Worm (Caenorhabditis elegans) whole organism, L2 larva: ENCODE results near the gene ZC204.13.

Experiments
- F13H6.1 ChIP-seq: sonication (generic microtip); optimal IDR thresholded peaks from 2 replicates; lab custom pipeline; 2016; ENCODE audit warnings: missing genetic modification characterization, missing compliant biosample characterization
- R02D3.7 ChIP-seq: fragments of 150-350 bp; optimal IDR thresholded peaks from 2 replicates; lab custom pipeline; 2014; ENCODE audit warnings: missing biosample characterization, missing genetic modification characterization
- Y55F3AM.14 ChIP-seq: fragments of 200-800 bp; sonication (Bioruptor generic); optimal IDR thresholded peaks from 2 replicates; lab custom pipeline; 2018; ENCODE audit warnings: mild to moderate bottlenecking, missing genetic modification characterization, missing compliant biosample characterization
- ama-1 ChIP-seq: fragments of 150-350 bp; optimal IDR thresholded peaks from 2 replicates; lab custom pipeline; 2018; ENCODE audit warnings: inconsistent platforms
- crh-2 ChIP-seq: sonication (generic microtip); optimal IDR thresholded peaks from 2 replicates; lab custom pipeline; 2017; ENCODE audit warnings: missing biosample characterization, missing genetic modification characterization
- dmd-4 ChIP-seq: sonication (generic microtip); optimal IDR thresholded peaks from 2 replicates; lab custom pipeline; 2017; ENCODE audit warnings: missing biosample characterization, missing genetic modification characterization
- elt-1 ChIP-seq: fragments of 150-350 bp; optimal IDR thresholded peaks from 2 replicates; lab custom pipeline; 2014; ENCODE audit warnings: missing biosample characterization, missing genetic modification characterization
- elt-3 ChIP-seq: sonication (generic microtip); optimal IDR thresholded peaks from 2 replicates; lab custom pipeline; 2017; ENCODE audit warnings: missing biosample characterization, missing genetic modification characterization
- gmeb-1 ChIP-seq: fragments of 150-350 bp; optimal IDR thresholded peaks from 2 replicates; lab custom pipeline; 2014; ENCODE audit warnings: missing biosample characterization, missing genetic modification characterization
- lin-11 ChIP-seq: fragments of 150-350 bp; sonication (generic microtip); optimal IDR thresholded peaks from 2 replicates; lab custom pipeline; 2014; ENCODE audit warnings: missing biosample characterization, missing genetic modification characterization, inconsistent platforms, mixed read lengths
- lin-13 ChIP-seq: fragments of 150-350 bp; optimal IDR thresholded peaks from 2 replicates; lab custom pipeline; 2014; ENCODE audit warnings: missing biosample characterization, missing genetic modification reagents, missing genetic modification characterization
- lin-39 ChIP-seq: fragments of 150-350 bp; optimal IDR thresholded peaks from 2 replicates; lab custom pipeline; 2014; ENCODE audit warnings: missing biosample characterization, missing genetic modification reagents, missing genetic modification characterization
- mab-5 ChIP-seq: fragments of 150-350 bp; optimal IDR thresholded peaks from 2 replicates; lab custom pipeline; 2014; ENCODE audit warnings: missing biosample characterization, missing genetic modification characterization
- mbf-1 ChIP-seq: sonication (generic microtip); optimal IDR thresholded peaks from 2 replicates; lab custom pipeline; 2017; ENCODE audit warnings: missing biosample characterization, missing genetic modification characterization
- mdl-1 ChIP-seq, 2 experiments: fragments of 150-350 bp in 1 of 2; sonication (generic microtip) in 1 of 2; optimal IDR thresholded peaks; 2 replicates each; lab custom pipeline; 2017; ENCODE audit warnings: missing biosample characterization in 2 of 2, missing genetic modification characterization in 2 of 2
- nhr-10 ChIP-seq: sonication (generic microtip); optimal IDR thresholded peaks from 2 replicates; lab custom pipeline; 2017; ENCODE audit warnings: missing biosample characterization, missing genetic modification characterization
- nhr-11 ChIP-seq: fragments of 150-350 bp; optimal IDR thresholded peaks from 2 replicates; lab custom pipeline; 2014; ENCODE audit warnings: missing biosample characterization, missing genetic modification characterization
- nhr-12 ChIP-seq: fragments of 150-350 bp; optimal IDR thresholded peaks from 2 replicates; lab custom pipeline; 2014; ENCODE audit warnings: missing biosample characterization, missing genetic modification characterization
- nhr-21 ChIP-seq: fragments of 150-350 bp; optimal IDR thresholded peaks from 2 replicates; lab custom pipeline; 2014; ENCODE audit warnings: missing biosample characterization, missing genetic modification characterization
- nhr-23 ChIP-seq: fragments of 150-350 bp; optimal IDR thresholded peaks from 2 replicates; lab custom pipeline; 2014; ENCODE audit warnings: missing biosample characterization, missing genetic modification reagents, missing genetic modification characterization
- nhr-237 ChIP-seq: fragments of 150-350 bp; optimal IDR thresholded peaks from 2 replicates; lab custom pipeline; 2014; ENCODE audit warnings: missing biosample characterization, missing genetic modification characterization
- nhr-25 ChIP-seq: fragments of 150-350 bp; sonication (generic microtip); optimal IDR thresholded peaks from 3 replicates; lab custom pipeline; 2014; ENCODE audit warnings: missing biosample characterization, missing genetic modification characterization
- nhr-77 ChIP-seq: fragments of 150-350 bp; optimal IDR thresholded peaks from 2 replicates; lab custom pipeline; 2014; ENCODE audit warnings: missing biosample characterization, missing genetic modification characterization
- peb-1 ChIP-seq: fragments of 150-350 bp; optimal IDR thresholded peaks from 2 replicates; lab custom pipeline; 2014; ENCODE audit warnings: missing biosample characterization, missing genetic modification characterization
- sem-4 ChIP-seq: fragments of 150-350 bp; optimal IDR thresholded peaks from 2 replicates; lab custom pipeline; 2014; ENCODE audit warnings: missing biosample characterization, missing genetic modification reagents, missing genetic modification characterization
- skn-1 ChIP-seq: sonication (generic microtip); optimal IDR thresholded peaks from 2 replicates; lab custom pipeline; 2017; ENCODE audit warnings: missing biosample characterization, missing genetic modification characterization
- unc-39 ChIP-seq: fragments of 150-350 bp; optimal IDR thresholded peaks from 2 replicates; lab custom pipeline; 2014; ENCODE audit warnings: missing biosample characterization, missing genetic modification characterization
- unc-55 ChIP-seq: fragments of 150-350 bp; sonication (generic microtip); optimal IDR thresholded peaks from 3 replicates; lab custom pipeline; 2014; ENCODE audit warnings: missing biosample characterization, missing genetic modification reagents, missing genetic modification characterization
- zag-1 ChIP-seq: fragments of 150-350 bp; optimal IDR thresholded peaks from 2 replicates; lab custom pipeline; 2014; ENCODE audit warnings: missing biosample characterization, missing genetic modification characterization
- ztf-1 ChIP-seq: fragments of 200-800 bp; sonication (Bioruptor generic); conservative IDR thresholded peaks from 2 replicates; pipeline ENCODE4 v1.3.6; 2022; ENCODE audit warnings: missing genetic modification characterization, missing compliant biosample characterization
- ztf-11 ChIP-seq: sonication (generic microtip); optimal IDR thresholded peaks from 2 replicates; lab custom pipeline; 2017; ENCODE audit warnings: missing biosample characterization, missing genetic modification characterization
- ztf-4 ChIP-seq: fragments of 150-350 bp; optimal IDR thresholded peaks from 2 replicates; lab custom pipeline; 2014; ENCODE audit warnings: missing biosample characterization, missing genetic modification characterization

ZC204.13 gene

DNA sequence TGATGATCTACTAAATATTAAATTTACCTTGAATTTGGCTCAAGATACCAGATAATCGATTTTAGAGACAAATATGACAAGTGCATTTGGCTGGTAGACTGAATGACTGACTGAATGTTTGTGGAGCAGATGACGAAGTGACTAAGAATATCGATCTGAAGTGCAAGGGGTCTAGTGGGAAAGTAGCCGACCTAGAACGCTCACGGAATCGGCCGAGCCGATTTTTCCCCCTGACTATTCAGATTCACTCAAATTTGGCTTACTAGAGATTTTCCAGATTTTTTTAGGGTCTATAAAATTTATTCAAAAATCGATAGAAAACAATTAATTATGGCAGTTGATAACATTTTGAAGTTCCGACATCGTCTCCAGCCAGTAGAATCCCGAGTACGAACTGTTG, 33.7 kb upstream of the ZC204.13 start, which contains the start of gene fbxc-26:
Gene fbxc-26, minus strand, starts transcription at position 101 of the 400 bp plus-strand sequence.
- TF ChIP-seq nhr-21 (tag; lab: Kevin White, UChicago), result no peak
- TF ChIP-seq nhr-77 (tag; lab: Kevin White, UChicago), result no peak
- no peak for TF ChIP-seq ztf-11
- no peak for TF ChIP-seq lin-39
- no peak for TF ChIP-seq nhr-23 (tag; lab: Kevin White, UChicago)
- TF ChIP-seq sem-4 (tag; lab: Kevin White, UChicago), result no peak
- TF ChIP-seq nhr-237 (tag; lab: Kevin White, UChicago), result no peak
- no peak for TF ChIP-seq zag-1 (tag; lab: Kevin White, UChicago)
- no peak for TF ChIP-seq mab-5 (tag; lab: Kevin White, UChicago)
- no peak for TF ChIP-seq unc-55 (GFP tag; lab: Kevin White, UChicago)
- TF ChIP-seq gmeb-1, result no peak
- TF ChIP-seq peb-1, result no peak
- no peak for TF ChIP-seq nhr-12 (tag; lab: Kevin White, UChicago)
- no peak for TF ChIP-seq ama-1 (lab: Kevin White, UChicago)
- no peak for TF ChIP-seq nhr-11 (tag; lab: Kevin White, UChicago)
- TF ChIP-seq nhr-10, result no peak
- TF ChIP-seq crh-2 (tag; lab: Kevin White, UChicago), result no peak

DNA sequence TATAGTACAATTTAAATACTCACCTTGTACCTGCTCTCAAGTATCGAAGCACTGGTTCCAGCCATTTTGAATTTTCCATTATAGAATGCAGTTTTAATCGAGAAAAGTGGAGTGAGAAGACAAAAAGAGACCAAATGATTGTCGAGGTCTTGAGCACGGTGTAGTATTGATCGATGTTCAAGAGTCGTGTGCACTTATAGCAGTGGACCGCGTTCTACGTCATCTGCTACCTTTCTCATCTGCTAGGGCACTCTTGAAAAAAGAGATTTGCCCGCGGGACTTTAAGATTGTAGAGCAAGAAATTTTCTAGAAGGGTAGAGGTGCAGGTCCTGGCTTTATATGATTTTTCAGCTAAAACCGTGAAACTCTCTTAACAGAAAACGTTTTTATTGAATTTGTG, 32.0 kb upstream of the ZC204.13 start, which contains the start of gene fbxc-21:
Gene fbxc-21, minus strand, starts transcription at position 101 of the 400 bp plus-strand sequence.
- TF ChIP-seq nhr-77 (tag; lab: Kevin White, UChicago), result no peak
- no peak for TF ChIP-seq Y55F3AM.14 (GFP tag; lab: Kevin White, UChicago)
- TF ChIP-seq F13H6.1, result no peak
- TF ChIP-seq peb-1, result no peak
- no peak for TF ChIP-seq nhr-23 (tag; lab: Kevin White, UChicago)
- no peak for TF ChIP-seq crh-2 (tag; lab: Kevin White, UChicago)
- TF ChIP-seq gmeb-1, result no peak
- no peak for TF ChIP-seq dmd-4 (tag; lab: Kevin White, UChicago)
- no peak for TF ChIP-seq nhr-25

DNA sequence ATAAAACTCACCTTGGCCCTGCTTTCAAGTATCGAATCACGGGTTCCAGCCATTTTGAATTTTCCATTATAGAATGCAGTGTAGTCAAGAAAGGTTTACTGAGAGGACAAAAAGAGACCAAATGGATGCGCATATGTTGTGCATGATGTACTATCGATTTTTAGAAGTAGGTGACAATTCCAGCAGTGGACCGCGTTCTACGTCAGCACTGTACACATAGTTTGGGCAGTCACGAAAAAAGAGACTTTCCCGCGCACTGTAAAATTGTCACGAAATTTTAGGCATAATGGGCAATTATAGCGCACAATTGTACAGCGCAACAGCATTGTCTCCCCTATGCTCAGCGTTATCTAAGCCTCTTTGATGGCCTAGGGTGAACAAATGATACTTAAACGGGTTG, 30.2 kb upstream of the ZC204.13 start, which contains the start of gene fbxc-22:
Gene fbxc-22, minus strand, starts transcription at position 101 of the 400 bp plus-strand sequence.
- TF ChIP-seq nhr-25, result no peak
- no peak for TF ChIP-seq gmeb-1
- no peak for TF ChIP-seq mbf-1
- TF ChIP-seq nhr-10, result no peak
- TF ChIP-seq elt-3, result no peak
- no peak for TF ChIP-seq unc-55 (GFP tag; lab: Kevin White, UChicago)
- no peak for TF ChIP-seq ztf-4 (tag; lab: Kevin White, UChicago)
- no peak for TF ChIP-seq nhr-237 (tag; lab: Kevin White, UChicago)

DNA sequence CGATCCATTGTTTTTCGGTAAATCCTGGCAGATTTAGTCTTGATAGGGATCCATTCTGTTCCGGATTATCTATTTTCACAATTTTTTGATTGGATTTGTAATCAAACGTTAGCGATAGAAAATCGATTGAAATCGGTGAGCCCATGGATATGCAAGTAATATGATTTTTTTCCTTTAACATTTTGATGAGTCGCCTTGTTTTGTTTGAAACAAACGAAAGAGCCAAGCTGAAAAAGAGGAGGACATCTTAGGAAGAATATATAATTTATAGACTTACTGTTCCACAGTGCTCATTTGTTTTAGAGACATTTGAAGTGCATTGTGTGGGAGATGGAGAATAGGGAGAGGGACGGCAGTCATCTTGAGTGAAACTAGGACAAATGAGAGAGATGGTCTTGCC, 28.0 kb upstream of the ZC204.13 start, which contains the start of the genes fbxb-18 and fbxb-19:
Gene fbxb-18, minus strand, starts transcription at position 101 of the 400 bp plus-strand sequence.
Gene fbxb-19, minus strand, starts transcription at position 369 of the 400 bp plus-strand sequence.
- no peak for TF ChIP-seq nhr-21 (tag; lab: Kevin White, UChicago)
- TF ChIP-seq ama-1 (lab: Kevin White, UChicago), result no peak
- no peak for TF ChIP-seq elt-1
- no peak for TF ChIP-seq R02D3.7 (tag; lab: Kevin White, UChicago)
- no peak for TF ChIP-seq crh-2 (tag; lab: Kevin White, UChicago)
- TF ChIP-seq unc-39 (tag; lab: Kevin White, UChicago), result no peak
- no peak for TF ChIP-seq dmd-4 (tag; lab: Kevin White, UChicago)
- TF ChIP-seq zag-1 (tag; lab: Kevin White, UChicago), result no peak
- TF ChIP-seq lin-13 (GFP tag; lab: Kevin White, UChicago), result no peak
- no peak for TF ChIP-seq ztf-1 (GFP tag; lab: Robert Waterston, UW)
- no peak for TF ChIP-seq gmeb-1
- no peak for TF ChIP-seq skn-1 (tag; lab: Kevin White, UChicago)

DNA sequence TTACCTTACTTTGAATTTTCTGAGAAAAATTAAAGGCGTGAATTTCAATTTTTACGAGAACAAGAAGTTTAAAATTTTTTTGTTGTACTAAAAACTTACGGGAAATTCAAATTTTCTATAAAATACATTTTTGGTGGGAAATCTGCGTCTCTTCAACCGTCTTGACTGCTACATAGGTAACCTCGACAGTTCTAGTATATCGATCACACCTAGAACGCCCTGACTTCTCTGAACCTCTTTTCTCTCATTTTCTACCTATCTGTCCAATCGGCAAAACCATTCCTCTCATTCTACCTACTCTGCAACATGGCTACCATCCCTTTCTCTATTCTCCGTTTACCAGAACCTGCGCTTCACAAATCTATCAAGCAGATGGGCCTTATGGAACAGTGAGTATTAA, 23.0 kb upstream of the ZC204.13 start, which contains the start of gene fbxb-25:
Gene fbxb-25, plus strand, starts transcription at position 301 of the 400 bp plus-strand sequence.
- no peak for TF ChIP-seq unc-39 (tag; lab: Kevin White, UChicago)
- no peak for TF ChIP-seq ama-1 (lab: Kevin White, UChicago)
- no peak for TF ChIP-seq nhr-12 (tag; lab: Kevin White, UChicago)
- no peak for TF ChIP-seq nhr-10
- TF ChIP-seq elt-1, result no peak
- no peak for TF ChIP-seq ztf-11
- no peak for TF ChIP-seq ztf-4 (tag; lab: Kevin White, UChicago)
- TF ChIP-seq mdl-1 (tag; optimal IDR thresholded peaks at IDR 0.05; lab: Kevin White, UChicago), result no peak
- no peak for TF ChIP-seq lin-13 (GFP tag; lab: Kevin White, UChicago)
- no peak for TF ChIP-seq nhr-25
- no peak for TF ChIP-seq lin-11 (tag; lab: Kevin White, UChicago)
